Worm (Caenorhabditis elegans): Measurements from ENCODE around the gene cgp-1.

cgp-1 gene

ce11 chrV:126610-127009 lies 4.0 kb upstream of the cgp-1 start, which contains the start of gene W03F9.1 (continued):
- TF ChIP-seq mab-5 (tag; optimal IDR thresholded peaks at IDR 0.05) (peak; percentile 1), nhr-237 (tag; optimal IDR thresholded peaks at IDR 0.05) (no peak), snpc-4 (tag; optimal IDR thresholded peaks at IDR 0.05) (peak; percentile 26), unc-55 (GFP tag; optimal IDR thresholded peaks at IDR 0.05) (peak; percentile 88), sma-3 (GFP tag; optimal IDR thresholded peaks at IDR 0.05) (peak; percentile 68)

- TF ChIP-seq snpc-4 (tag; optimal IDR thresholded peaks at IDR 0.05) (no peak), unc-55 (GFP tag; optimal IDR thresholded peaks at IDR 0.05) (no peak), nhr-25 (tag; optimal IDR thresholded peaks at IDR 0.05) (no peak)
These were observed 1.3 kb upstream of the cgp-1 start for ce11 chrV:123915-124314.

- TF ChIP-seq sma-3 (GFP tag; optimal IDR thresholded peaks at IDR 0.05): peak; percentile 3
- peak; percentile 81 for TF ChIP-seq nhr-129 (tag; optimal IDR thresholded peaks at IDR 0.05)
- TF ChIP-seq C34F6.9 (tag; optimal IDR thresholded peaks at IDR 0.05): peak; percentile 12
- TF ChIP-seq lin-11 (tag; optimal IDR thresholded peaks at IDR 0.05): no peak
These were observed 924 bp upstream of the cgp-1 start for ce11 chrV:123513-123912.

ce11 chrV:122249-122648 lies 340 bp downstream of the cgp-1 start:
- TF ChIP-seq fos-1 (tag; optimal IDR thresholded peaks at IDR 0.05) (no peak), ztf-1 (GFP tag; conservative IDR thresholded peaks at IDR 0.05) (no peak), lsy-2 (tag; optimal IDR thresholded peaks at IDR 0.05) (no peak), mbf-1 (tag; optimal IDR thresholded peaks at IDR 0.05) (no peak), sma-9 (GFP tag; optimal IDR thresholded peaks at IDR 0.05) (no peak), sma-9 (tag; optimal IDR thresholded peaks at IDR 0.05) (no peak), blmp-1 (tag; optimal IDR thresholded peaks at IDR 0.05; ENCODE audit: insufficient read depth) (no peak), C34F6.9 (tag; optimal IDR thresholded peaks at IDR 0.05) (no peak), sem-4 (tag; optimal IDR thresholded peaks at IDR 0.05) (no peak), lin-13 (GFP tag; optimal IDR thresholded peaks at IDR 0.05) (no peak), ztf-4 (tag; optimal IDR thresholded peaks at IDR 0.05) (no peak), snpc-4 (tag; optimal IDR thresholded peaks at IDR 0.05) (no peak), unc-62 (GFP tag; optimal IDR thresholded peaks at IDR 0.05) (no peak), nhr-21 (tag; optimal IDR thresholded peaks at IDR 0.05) (no peak)

- TF ChIP-seq C34F6.9 (tag; optimal IDR thresholded peaks at IDR 0.05) (no peak), skn-1 (tag; optimal IDR thresholded peaks at IDR 0.05) (no peak), Y55F3AM.14 (GFP tag; optimal IDR thresholded peaks at IDR 0.05) (peak; percentile 17), fos-1 (tag; optimal IDR thresholded peaks at IDR 0.05) (no peak)
These were observed 5.3 kb downstream of the cgp-1 start for ce11 chrV:117312-117711.

- no peak for TF ChIP-seq egl-27 (tag; optimal IDR thresholded peaks at IDR 0.05)
- TF ChIP-seq ama-1 (optimal IDR thresholded peaks at IDR 0.05): no peak
- no peak for TF ChIP-seq gmeb-1 (tag; optimal IDR thresholded peaks at IDR 0.05)
- TF ChIP-seq skn-1 (tag; optimal IDR thresholded peaks at IDR 0.05): no peak
- no peak for TF ChIP-seq nhr-11 (tag; optimal IDR thresholded peaks at IDR 0.05)
- TF ChIP-seq nhr-237 (tag; optimal IDR thresholded peaks at IDR 0.05): no peak
- no peak for TF ChIP-seq alr-1 (tag; optimal IDR thresholded peaks at IDR 0.05)
- TF ChIP-seq lin-13 (GFP tag; optimal IDR thresholded peaks at IDR 0.05): no peak
- TF ChIP-seq ztf-11 (tag; optimal IDR thresholded peaks at IDR 0.05): no peak
- no peak for TF ChIP-seq zag-1 (tag; optimal IDR thresholded peaks at IDR 0.05)
- no peak for TF ChIP-seq nhr-23 (tag; optimal IDR thresholded peaks at IDR 0.05)
- TF ChIP-seq unc-39 (tag; optimal IDR thresholded peaks at IDR 0.05): no peak
- TF ChIP-seq ceh-16 (tag; optimal IDR thresholded peaks at IDR 0.05): no peak
These were observed 6.3 kb downstream of the cgp-1 start for ce11 chrV:116243-116642.

ce11 chrV:104474-104873 lies 18.1 kb downstream of the cgp-1 start, which contains the start of gene picd-1:
Gene picd-1, plus strand, starts transcription at chrV:104825.
- no peak for TF ChIP-seq mbf-1 (tag; optimal IDR thresholded peaks at IDR 0.05)
- no peak for TF ChIP-seq F13H6.1 (tag; optimal IDR thresholded peaks at IDR 0.05)
- peak; percentile 79 for TF ChIP-seq gmeb-1 (tag; optimal IDR thresholded peaks at IDR 0.05)
- TF ChIP-seq elt-1 (tag; optimal IDR thresholded peaks at IDR 0.05): no peak
- TF ChIP-seq Y55F3AM.14 (GFP tag; optimal IDR thresholded peaks at IDR 0.05): no peak
- no peak for TF ChIP-seq peb-1 (tag; optimal IDR thresholded peaks at IDR 0.05)
- TF ChIP-seq unc-55 (GFP tag; optimal IDR thresholded peaks at IDR 0.05): peak; percentile 92
- TF ChIP-seq nhr-129 (tag; optimal IDR thresholded peaks at IDR 0.05): peak; percentile 70
- no peak for TF ChIP-seq unc-62 (GFP tag; optimal IDR thresholded peaks at IDR 0.05)
- no peak for TF ChIP-seq egl-27 (tag; optimal IDR thresholded peaks at IDR 0.05)
- peak; percentile 78 for TF ChIP-seq sma-3 (GFP tag; optimal IDR thresholded peaks at IDR 0.05)
- no peak for TF ChIP-seq elt-3 (tag; optimal IDR thresholded peaks at IDR 0.05)
- TF ChIP-seq nhr-21 (tag; optimal IDR thresholded peaks at IDR 0.05): peak; percentile 61
- TF ChIP-seq lin-13 (GFP tag; optimal IDR thresholded peaks at IDR 0.05): peak; percentile 83
- TF ChIP-seq mab-5 (tag; optimal IDR thresholded peaks at IDR 0.05): no peak
- TF ChIP-seq nhr-237 (tag; optimal IDR thresholded peaks at IDR 0.05): no peak
- TF ChIP-seq lsy-2 (tag; optimal IDR thresholded peaks at IDR 0.05): peak in 1 of 2 experiments; percentile 84
- TF ChIP-seq nhr-11 (tag; optimal IDR thresholded peaks at IDR 0.05): no peak
- TF ChIP-seq crh-2 (tag; optimal IDR thresholded peaks at IDR 0.05): peak; percentile 74
- TF ChIP-seq mdl-1 (tag; optimal IDR thresholded peaks at IDR 0.05): no peak
- peak; percentile 57 for TF ChIP-seq snpc-4 (tag; optimal IDR thresholded peaks at IDR 0.05)
- no peak for TF ChIP-seq alr-1 (tag; optimal IDR thresholded peaks at IDR 0.05)
- peak; percentile 67 for TF ChIP-seq C34F6.9 (tag; optimal IDR thresholded peaks at IDR 0.05)
- TF ChIP-seq nhr-25 (tag; optimal IDR thresholded peaks at IDR 0.05): peak; percentile 67
- TF ChIP-seq dmd-4 (tag; optimal IDR thresholded peaks at IDR 0.05): no peak
- TF ChIP-seq ztf-1 (GFP tag; conservative IDR thresholded peaks at IDR 0.05): no peak
